Worm (Caenorhabditis elegans): ENCODE data around the gene unc-3.

ce11 chrX:14787557-14787932, 14.2 kb downstream of the unc-3 start:
- no peak for TF ChIP-seq him-1 (tag; optimal IDR thresholded peaks at IDR 0.05)
- TF ChIP-seq sea-2 (GFP tag; IDR thresholded peaks at IDR 0.05), result no peak
- TF ChIP-seq lsl-1 (GFP tag; optimal IDR thresholded peaks at IDR 0.05), result no peak
- TF ChIP-seq snpc-4 (GFP tag; optimal IDR thresholded peaks at IDR 0.05), result no peak
- TF ChIP-seq snpc-4 (tag; optimal IDR thresholded peaks at IDR 0.05), result no peak
- TF ChIP-seq unc-62 (GFP tag; optimal IDR thresholded peaks at IDR 0.05), result no peak
- TF ChIP-seq lin-26 (GFP tag; IDR thresholded peaks at IDR 0.05), result no peak
